Fruit fly (Drosophila melanogaster): ENCODE results near the gene Ref1.

The Ref1 gene

dm6 chr3R:7123073-7123572, 42.9 kb upstream of the Ref1 start (continued):
- peak; percentile 51 for TF ChIP-seq Med (GFP tag)
- no peak for TF ChIP-seq D (optimal IDR thresholded peaks at IDR 0.05)
- TF ChIP-seq D (GFP tag; optimal IDR thresholded peaks at IDR 0.05): no peak
- peak; percentile 36; the same call in 1 of the 2 replicates for TF ChIP-seq ttk (GFP tag; IDR thresholded peaks at IDR 0.05)
- TF ChIP-seq ranshi (GFP tag; IDR thresholded peaks at IDR 0.05): no peak
- no peak for TF ChIP-seq dan (GFP tag; IDR thresholded peaks at IDR 0.05)
- no peak for TF ChIP-seq fru (optimal IDR thresholded peaks at IDR 0.05)
- no peak for TF ChIP-seq CG12071 (GFP tag; optimal IDR thresholded peaks at IDR 0.05)

- TF ChIP-seq hbn (GFP tag; IDR thresholded peaks at IDR 0.05; ENCODE audit: partially characterized antibody) (no peak), CG6765 (GFP tag; optimal IDR thresholded peaks at IDR 0.05) (peak; percentile 1), CG32532 (GFP tag; IDR thresholded peaks at IDR 0.05) (no peak), CG10543 (GFP tag; optimal IDR thresholded peaks at IDR 0.05) (no peak), mirr (GFP tag; optimal IDR thresholded peaks at IDR 0.05) (peak; percentile 76), D (optimal IDR thresholded peaks at IDR 0.05) (no peak), D (GFP tag; optimal IDR thresholded peaks at IDR 0.05) (peak; percentile 13), CG2120 (GFP tag; optimal IDR thresholded peaks at IDR 0.05) (peak; percentile 19), Poxn (GFP tag; IDR thresholded peaks at IDR 0.05) (no peak), CG4360 (GFP tag; IDR thresholded peaks at IDR 0.05) (peak; percentile 74), CG8924 (tag; optimal IDR thresholded peaks at IDR 0.05) (peak; percentile 36), CG18011 (GFP tag; optimal IDR thresholded peaks at IDR 0.05) (peak; percentile 6), Vsx1 (GFP tag; optimal IDR thresholded peaks at IDR 0.05) (peak; percentile 45), CG2116 (GFP tag; optimal IDR thresholded peaks at IDR 0.05) (peak; percentile 26), Hr78 (GFP tag; optimal IDR thresholded peaks at IDR 0.05) (peak in 1 of 2 experiments; percentile 8), CG10209 (GFP tag; optimal IDR thresholded peaks at IDR 0.05) (peak; percentile 26), Fer1 (GFP tag; optimal IDR thresholded peaks at IDR 0.05) (no peak), Elba2 (GFP tag; optimal IDR thresholded peaks at IDR 0.05) (peak; percentile 69), kni (GFP tag; optimal IDR thresholded peaks at IDR 0.05) (peak; percentile 92), CG12769 (tag; optimal IDR thresholded peaks at IDR 0.05) (peak; percentile 60), dmrt99B (tag; optimal IDR thresholded peaks at IDR 0.05) (peak; percentile 2), Atf-2 (GFP tag; optimal IDR thresholded peaks at IDR 0.05) (no peak), GATAe (GFP tag; conservative IDR thresholded peaks at IDR 0.05) (no peak), sug (tag; optimal IDR thresholded peaks at IDR 0.05) (peak; percentile 28), CG17802 (tag; optimal IDR thresholded peaks at IDR 0.05) (peak; percentile 18), CG2712 (tag; optimal IDR thresholded peaks at IDR 0.05) (no peak), Hr3 (GFP tag; optimal IDR thresholded peaks at IDR 0.05) (peak; percentile 52), Trl (optimal IDR thresholded peaks at IDR 0.05) (peak in 1 of 2 experiments; percentile 5), Trl (GFP tag; optimal IDR thresholded peaks at IDR 0.05) (no peak), Ptx1 (GFP tag; IDR thresholded peaks at IDR 0.05) (0 out of 2 replicates have a peak, but pooled peaks have one; percentile 23), vvl (GFP tag; IDR thresholded peaks at IDR 0.05) (peak; percentile 38; the same call in 1 of the 2 replicates), exex (tag; optimal IDR thresholded peaks at IDR 0.05) (peak; percentile 42), cato (GFP tag; optimal IDR thresholded peaks at IDR 0.05; ENCODE audit: borderline replicate concordance) (no peak), CG17385 (GFP tag; optimal IDR thresholded peaks at IDR 0.05) (peak; percentile 0), Nf-YB (GFP tag; optimal IDR thresholded peaks at IDR 0.05) (peak; percentile 21), Blimp-1 (GFP tag; optimal IDR thresholded peaks at IDR 0.05) (peak; percentile 64), CG31365 (tag; optimal IDR thresholded peaks at IDR 0.05) (no peak), CG2199 (GFP tag; IDR thresholded peaks at IDR 0.05) (peak; percentile 31; the same call in 1 of the 3 replicates), Sox100B (GFP tag; optimal IDR thresholded peaks at IDR 0.05) (peak; percentile 13), D19A (tag; optimal IDR thresholded peaks at IDR 0.05) (peak; percentile 11), NK7.1 (GFP tag; optimal IDR thresholded peaks at IDR 0.05) (no peak)
These were observed 42.2 kb upstream of the Ref1 start for dm6 chr3R:7122172-7123072.

All from whole organism, embryonic.